Fruit fly (Drosophila melanogaster) whole organism, embryonic: ENCODE results near the gene BuGZ.

Experiments
- Atf-2 ChIP-seq: fragments of 200-800 bp; sonication (Bioruptor generic); optimal IDR thresholded peaks from 2 replicates; lab custom pipeline; 2016; ENCODE audit warnings: missing biosample characterization, missing genetic modification characterization
- B-H1 ChIP-seq: fragments of 200-800 bp; sonication (Bioruptor generic); IDR thresholded peaks from 3 replicates; pipeline ENCODE4 v1.3.6; 2022; ENCODE audit warnings: missing biosample characterization, missing genetic modification characterization
- Blimp-1 ChIP-seq: fragments of 200-800 bp; sonication (Bioruptor generic); optimal IDR thresholded peaks from 3 replicates; lab custom pipeline; 2018; ENCODE audit warnings: missing biosample characterization, missing genetic modification characterization, mild to moderate bottlenecking, moderate library complexity, missing genetic modification reagents
- C15 ChIP-seq: fragments of 200-800 bp; sonication (Bioruptor generic); IDR thresholded peaks from 3 replicates; pipeline ENCODE4 v1.3.6; 2022; ENCODE audit warnings: missing biosample characterization, missing genetic modification characterization
- CG10209 ChIP-seq: fragments of 200-800 bp; sonication (Bioruptor generic); optimal IDR thresholded peaks from 3 replicates; lab custom pipeline; 2017; ENCODE audit warnings: missing biosample characterization, mild to moderate bottlenecking, missing genetic modification characterization, missing genetic modification reagents
- CG12155 ChIP-seq: fragments of 200-800 bp; sonication (Bioruptor generic); optimal IDR thresholded peaks from 3 replicates; lab custom pipeline; 2016; ENCODE audit warnings: missing biosample characterization, missing genetic modification characterization
- CG12769 ChIP-seq: fragments of 200-800 bp; sonication (Bioruptor generic); optimal IDR thresholded peaks from 2 replicates; lab custom pipeline; 2019; ENCODE audit warnings: missing biosample characterization, mild to moderate bottlenecking, missing genetic modification characterization, moderate library complexity
- CG13296 ChIP-seq: fragments of 200-800 bp; sonication (Bioruptor generic); optimal IDR thresholded peaks from 3 replicates; lab custom pipeline; 2018; ENCODE audit warnings: missing biosample characterization, mild to moderate bottlenecking, missing genetic modification characterization
- CG1529 ChIP-seq: fragments of 200-800 bp; sonication (Bioruptor generic); optimal IDR thresholded peaks from 3 replicates; lab custom pipeline; 2018; ENCODE audit warnings: missing biosample characterization, missing genetic modification characterization
- CG17359 ChIP-seq: fragments of 200-800 bp; sonication (Bioruptor generic); optimal IDR thresholded peaks from 3 replicates; lab custom pipeline; 2018; ENCODE audit warnings: missing biosample characterization, mild to moderate bottlenecking, missing genetic modification characterization, moderate library complexity
- CG17829 ChIP-seq: fragments of 200-800 bp; optimal IDR thresholded peaks from 2 replicates; lab custom pipeline; 2019; ENCODE audit warnings: missing biosample characterization, mild to moderate bottlenecking, missing genetic modification characterization, moderate library complexity
- CG18599 ChIP-seq: fragments of 200-800 bp; sonication (Bioruptor generic); optimal IDR thresholded peaks from 3 replicates; lab custom pipeline; 2017; ENCODE audit warnings: missing biosample characterization, missing genetic modification characterization, mild to moderate bottlenecking, moderate library complexity, missing genetic modification reagents
- CG2199 ChIP-seq: fragments of 200-800 bp; sonication (Bioruptor generic); IDR thresholded peaks from 3 replicates; pipeline ENCODE4 v1.3.6; 2022; ENCODE audit warnings: missing biosample characterization, missing genetic modification characterization
- CG2678 ChIP-seq: fragments of 200-800 bp; sonication (Bioruptor generic); optimal IDR thresholded peaks from 3 replicates; lab custom pipeline; 2019; ENCODE audit warnings: missing biosample characterization, mild to moderate bottlenecking, missing genetic modification characterization, moderate library complexity
- CG2875 ChIP-seq: fragments of 200-800 bp; sonication (Bioruptor generic); optimal IDR thresholded peaks from 2 replicates; lab custom pipeline; 2017; ENCODE audit warnings: missing biosample characterization, mild to moderate bottlenecking, missing genetic modification characterization, missing genetic modification reagents
- CG3163 ChIP-seq: fragments of 200-800 bp; sonication (Bioruptor generic); optimal IDR thresholded peaks from 3 replicates; lab custom pipeline; 2016; ENCODE audit warnings: missing biosample characterization, missing genetic modification characterization
- CG32767 ChIP-seq: fragments of 200-800 bp; sonication (Bioruptor generic); IDR thresholded peaks from 2 replicates; pipeline ENCODE4 v1.3.6; 2022; ENCODE audit warnings: missing biosample characterization, missing genetic modification characterization
- CG4707 ChIP-seq: fragments of 200-800 bp; sonication (Bioruptor generic); optimal IDR thresholded peaks from 2 replicates; lab custom pipeline; 2018; ENCODE audit warnings: missing biosample characterization, mild to moderate bottlenecking, missing genetic modification characterization, moderate library complexity
- CG4820 ChIP-seq: fragments of 200-800 bp; sonication (Bioruptor generic); optimal IDR thresholded peaks from 3 replicates; lab custom pipeline; 2016; ENCODE audit warnings: missing biosample characterization, missing genetic modification characterization
- CG6683 ChIP-seq: fragments of 200-800 bp; sonication (Bioruptor generic); optimal IDR thresholded peaks from 2 replicates; lab custom pipeline; 2017; ENCODE audit warnings: missing biosample characterization, mild to moderate bottlenecking, missing genetic modification characterization, missing genetic modification reagents
- CG8089 ChIP-seq: fragments of 200-800 bp; sonication (Bioruptor generic); optimal IDR thresholded peaks from 3 replicates; lab custom pipeline; 2016; ENCODE audit warnings: missing biosample characterization, missing genetic modification characterization
- CG8281 ChIP-seq: fragments of 200-800 bp; sonication (Bioruptor generic); optimal IDR thresholded peaks from 2 replicates; lab custom pipeline; 2018; ENCODE audit warnings: missing biosample characterization, mild to moderate bottlenecking, missing genetic modification characterization, moderate library complexity
- CG8478 ChIP-seq: fragments of >200 bp; optimal IDR thresholded peaks from 2 replicates; lab custom pipeline; 2018
- CG9609 ChIP-seq: fragments of 200-800 bp; sonication (Bioruptor generic); optimal IDR thresholded peaks from 3 replicates; lab custom pipeline; 2016; ENCODE audit warnings: missing biosample characterization, missing genetic modification characterization
- ERR ChIP-seq: fragments of 200-800 bp; sonication (Bioruptor generic); optimal IDR thresholded peaks from 2 replicates; lab custom pipeline; 2016; ENCODE audit warnings: missing biosample characterization, missing genetic modification characterization
- Eip74EF ChIP-seq, 2 experiments: fragments of 200-800 bp in 1 of 2; fragments of >200 bp in 1 of 2; sonication (Bioruptor generic) in 1 of 2; optimal IDR thresholded peaks; 2 replicates each; lab custom pipeline; 2017 to 2019; ENCODE audit warnings: missing biosample characterization in 2 of 2, missing genetic modification characterization in 2 of 2, mild to moderate bottlenecking in 1 of 2, moderate library complexity in 1 of 2
- HLH3B ChIP-seq: fragments of 200-800 bp; sonication (Bioruptor generic); IDR thresholded peaks from 2 replicates; pipeline ENCODE4 v1.3.6; 2022; ENCODE audit warnings: missing biosample characterization, missing genetic modification characterization
- Hr3 ChIP-seq: fragments of 200-800 bp; sonication (Bioruptor generic); optimal IDR thresholded peaks from 3 replicates; lab custom pipeline; 2016; ENCODE audit warnings: missing biosample characterization, missing genetic modification characterization
- Hsf ChIP-seq: fragments of 200-800 bp; sonication (Bioruptor generic); optimal IDR thresholded peaks from 3 replicates; lab custom pipeline; 2016; ENCODE audit warnings: missing biosample characterization, missing genetic modification characterization
- Kr ChIP-seq: fragments of 200-800 bp; sonication (Bioruptor generic); optimal IDR thresholded peaks from 2 replicates; lab custom pipeline; 2017; ENCODE audit warnings: missing biosample characterization, mild to moderate bottlenecking, missing genetic modification characterization
- Med ChIP-seq: fragments of 200-800 bp; sonication (Bioruptor generic); peaks from one replicate; lab custom pipeline; 2016; ENCODE audit warnings: missing biosample characterization, missing genetic modification characterization, mild to moderate bottlenecking, inconsistent platforms, moderate library complexity
- NfI ChIP-seq: fragments of 200-800 bp; sonication (Bioruptor generic); optimal IDR thresholded peaks from 3 replicates; lab custom pipeline; 2018; ENCODE audit warnings: missing biosample characterization, mild to moderate bottlenecking, missing genetic modification characterization, moderate library complexity
- Pdp1 ChIP-seq, 2 experiments: fragments of 200-800 bp; sonication (Bioruptor generic); optimal IDR thresholded peaks; 3 replicates each; lab custom pipeline; 2016; ENCODE audit warnings: missing biosample characterization in 2 of 2, missing genetic modification characterization in 2 of 2, mild to moderate bottlenecking in 1 of 2, moderate library complexity in 1 of 2
- Rfx ChIP-seq: fragments of 200-800 bp; sonication (Bioruptor generic); IDR thresholded peaks from 2 replicates; pipeline ENCODE4 v1.3.6; 2022; ENCODE audit warnings: missing biosample characterization, missing genetic modification characterization
- Tbp ChIP-seq: fragments of >200 bp; optimal IDR thresholded peaks from 2 replicates; lab custom pipeline; 2018; ENCODE audit warnings: missing biosample characterization, missing genetic modification characterization
- Usf ChIP-seq: fragments of 200-800 bp; sonication (Bioruptor generic); optimal IDR thresholded peaks from 2 replicates; lab custom pipeline; 2017; ENCODE audit warnings: missing genotype, missing biosample characterization, missing genetic modification characterization
- YL-1 ChIP-seq: fragments of 200-800 bp; sonication (Bioruptor generic); optimal IDR thresholded peaks from 3 replicates; lab custom pipeline; 2017; ENCODE audit warnings: missing biosample characterization, mild to moderate bottlenecking, missing genetic modification characterization
- ap ChIP-seq: fragments of 200-800 bp; sonication (Bioruptor generic); IDR thresholded peaks from 2 replicates; pipeline ENCODE4 v1.3.6; 2022; ENCODE audit warnings: missing biosample characterization, missing genetic modification characterization
- dmrt99B ChIP-seq: fragments of 200-800 bp; sonication (Bioruptor generic); optimal IDR thresholded peaks from 2 replicates; lab custom pipeline; 2018; ENCODE audit warnings: missing biosample characterization, mild to moderate bottlenecking, missing genetic modification characterization, moderate library complexity
- ewg ChIP-seq: fragments of 200-800 bp; sonication (Bioruptor generic); optimal IDR thresholded peaks from 3 replicates; lab custom pipeline; 2017; ENCODE audit warnings: mild to moderate bottlenecking, missing biosample characterization, missing genetic modification reagents, missing genetic modification characterization
- gro ChIP-seq: fragments of 200-800 bp; sonication (Bioruptor generic); optimal IDR thresholded peaks from 2 replicates; lab custom pipeline; 2016; ENCODE audit warnings: missing biosample characterization, missing genetic modification characterization
- gt ChIP-seq: fragments of 200-800 bp; sonication (Bioruptor generic); IDR thresholded peaks from 2 replicates; pipeline ENCODE4 v1.3.6; 2022; ENCODE audit warnings: missing biosample characterization, missing genetic modification characterization
- inv ChIP-seq: fragments of 200-800 bp; sonication (Bioruptor generic); IDR thresholded peaks from 2 replicates; pipeline ENCODE4 v1.3.6; 2022; ENCODE audit warnings: missing biosample characterization, missing genetic modification characterization; ENCODE audit not compliant: partially characterized antibody
- lbe ChIP-seq: fragments of 200-800 bp; sonication (Bioruptor generic); optimal IDR thresholded peaks from 2 replicates; lab custom pipeline; 2016; ENCODE audit warnings: missing biosample characterization, mild to moderate bottlenecking, missing genetic modification characterization
- luna ChIP-seq: fragments of 200-800 bp; sonication (Bioruptor generic); optimal IDR thresholded peaks from 2 replicates; lab custom pipeline; 2016; ENCODE audit warnings: missing biosample characterization, missing genetic modification characterization
- nerfin-2 ChIP-seq: fragments of 200-800 bp; sonication (Bioruptor generic); IDR thresholded peaks from 2 replicates; pipeline ENCODE4 v1.3.6; 2022; ENCODE audit warnings: missing biosample characterization, missing genetic modification characterization; ENCODE audit not compliant: partially characterized antibody
- trem ChIP-seq: fragments of 200-800 bp; optimal IDR thresholded peaks from 3 replicates; lab custom pipeline; 2019; ENCODE audit warnings: missing biosample characterization, mild to moderate bottlenecking, missing genetic modification characterization, moderate library complexity
- ttk ChIP-seq: fragments of 200-800 bp; sonication (Bioruptor generic); IDR thresholded peaks from 2 replicates; pipeline ENCODE4 v2.1.2; 2022; ENCODE audit warnings: missing biosample characterization, missing genetic modification characterization
- tx ChIP-seq: fragments of 200-800 bp; sonication (Bioruptor generic); optimal IDR thresholded peaks from 2 replicates; lab custom pipeline; 2016; ENCODE audit warnings: missing biosample characterization, missing genetic modification characterization

The BuGZ gene

DNA sequence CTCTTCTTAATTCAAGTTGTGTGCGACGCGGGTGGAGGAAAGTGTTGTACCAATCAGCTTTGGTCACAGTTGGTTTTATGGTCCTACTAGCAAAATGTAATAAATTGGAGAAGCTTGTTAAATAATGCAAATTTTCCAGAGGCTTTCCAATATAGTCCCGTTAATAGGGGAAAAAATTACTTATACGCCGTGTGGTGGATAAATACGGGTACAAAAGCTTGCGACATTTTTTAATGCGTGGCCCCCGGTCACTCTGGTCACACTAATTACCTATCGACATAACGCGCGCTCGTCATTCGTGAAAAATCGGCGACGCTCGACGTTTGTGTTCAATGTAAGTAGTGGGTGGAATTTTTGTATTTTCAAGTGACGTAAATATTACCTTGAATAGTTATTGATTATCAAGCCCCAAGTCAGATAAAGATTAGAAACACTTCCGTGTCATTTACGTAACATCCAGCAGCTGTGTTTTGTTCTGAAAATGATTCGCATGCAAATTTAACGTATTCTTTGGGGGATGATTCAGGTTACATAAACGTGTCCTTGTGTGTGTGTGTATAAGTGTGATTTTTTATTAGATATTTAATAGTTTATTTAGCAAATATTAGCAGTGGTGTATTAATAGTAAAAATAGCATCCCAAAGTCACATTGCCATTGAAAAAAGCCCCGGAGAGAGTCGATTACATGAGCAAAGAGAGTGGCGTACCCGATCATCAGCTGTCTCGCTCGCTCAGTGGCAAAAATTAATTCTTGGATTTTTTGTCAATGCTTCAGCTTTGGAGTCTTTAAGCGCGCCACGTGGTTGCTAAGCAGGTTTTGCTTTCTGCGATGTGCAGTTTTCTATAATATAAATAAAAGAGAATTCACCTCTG is 23.3 kb upstream of the BuGZ start, which contains the start of gene Cyt-c-p (continued):
- no peak for TF ChIP-seq ap
- no peak for TF ChIP-seq CG6683 (GFP tag; lab: Kevin White, UChicago)
- TF ChIP-seq CG8089 (GFP tag; lab: Kevin White, UChicago) = peak; percentile 27
- TF ChIP-seq YL-1 (GFP tag; lab: Kevin White, UChicago) = peak; percentile 38
- TF ChIP-seq CG32767 (GFP tag; lab: Robert Waterston, UW) = no peak
- TF ChIP-seq ERR (GFP tag; lab: Kevin White, UChicago) = peak; percentile 7
- peak; percentile 36; the same call in 1 of the 2 replicates for TF ChIP-seq Rfx
- TF ChIP-seq NfI = no peak
- TF ChIP-seq ttk (GFP tag; lab: Robert Waterston, UW) = no peak
- TF ChIP-seq Usf (GFP tag; lab: Kevin White, UChicago) = no peak
- no peak for TF ChIP-seq Hr3 (GFP tag; lab: Kevin White, UChicago)
- TF ChIP-seq trem (tag; lab: Kevin White, UChicago) = peak; percentile 76
- no peak for TF ChIP-seq CG17359 (tag; lab: Kevin White, UChicago)
- peak in 1 of 2 experiments; percentile 83 for TF ChIP-seq Pdp1 (GFP tag; optimal IDR thresholded peaks at IDR 0.05; lab: Kevin White, UChicago)
- no peak for TF ChIP-seq CG3163 (GFP tag; lab: Kevin White, UChicago)
- TF ChIP-seq Atf-2 (GFP tag; lab: Kevin White, UChicago) = no peak
- TF ChIP-seq Eip74EF (GFP tag; optimal IDR thresholded peaks at IDR 0.05; lab: Kevin White, UChicago) = peak in 1 of 2 experiments; percentile 77
- peak; percentile 46; the same call in 1 of the 2 replicates for TF ChIP-seq inv (GFP tag; lab: Robert Waterston, UW)
- TF ChIP-seq nerfin-2 (GFP tag; lab: Robert Waterston, UW) = 0 out of 2 replicates have a peak, but pooled peaks have one; percentile 16
- peak; percentile 2 for TF ChIP-seq Hsf
- TF ChIP-seq CG8281 = no peak
- no peak for TF ChIP-seq CG4707
- peak; percentile 65 for TF ChIP-seq gro (GFP tag; lab: Kevin White, UChicago)
- TF ChIP-seq CG1529 (GFP tag; lab: Kevin White, UChicago) = no peak
- peak; percentile 39 for TF ChIP-seq Blimp-1 (GFP tag; lab: Kevin White, UChicago)
- no peak for TF ChIP-seq luna (GFP tag; lab: Kevin White, UChicago)
- TF ChIP-seq CG12769 = peak; percentile 2
- no peak for TF ChIP-seq gt (GFP tag; lab: Robert Waterston, UW)
- TF ChIP-seq B-H1 (GFP tag; lab: Robert Waterston, UW) = no peak
- TF ChIP-seq CG4820 (GFP tag; lab: Kevin White, UChicago) = no peak
- peak; percentile 33 for TF ChIP-seq CG10209 (GFP tag; lab: Kevin White, UChicago)
- TF ChIP-seq CG12155 (GFP tag; lab: Kevin White, UChicago) = peak; percentile 11
- TF ChIP-seq CG2199 = no peak
- TF ChIP-seq CG8478 = no peak
- TF ChIP-seq HLH3B (GFP tag; lab: Robert Waterston, UW) = no peak
- peak; percentile 43 for TF ChIP-seq CG13296 (GFP tag; lab: Kevin White, UChicago)
- TF ChIP-seq CG17829 (tag; lab: Kevin White, UChicago) = peak; percentile 52
- TF ChIP-seq lbe (GFP tag; lab: Kevin White, UChicago) = no peak
- no peak for TF ChIP-seq dmrt99B
- peak; percentile 38 for TF ChIP-seq CG2678
- peak; percentile 4 for TF ChIP-seq CG2875
- no peak for TF ChIP-seq Tbp (GFP tag; lab: Kevin White, UChicago)
- no peak for TF ChIP-seq C15 (GFP tag; lab: Robert Waterston, UW)
- peak; percentile 16 for TF ChIP-seq tx (GFP tag; lab: Kevin White, UChicago)
- TF ChIP-seq Med (GFP tag; lab: Kevin White, UChicago) = peak; percentile 89
- no peak for TF ChIP-seq CG9609 (GFP tag; lab: Kevin White, UChicago)
- TF ChIP-seq ewg (GFP tag; lab: Kevin White, UChicago) = peak; percentile 1
- no peak for TF ChIP-seq Kr
- peak; percentile 71 for TF ChIP-seq CG18599 (GFP tag; lab: Kevin White, UChicago)
